Fruit fly (Drosophila melanogaster) whole organism, prepupa: ENCODE results near the gene Gbp3.

Experiments
- CG10631 ChIP-seq: fragments of 200-800 bp; sonication (Bioruptor generic); optimal IDR thresholded peaks from 2 replicates; lab custom pipeline; 2016; ENCODE audit warnings: missing biosample characterization, missing genetic modification characterization
- CG11762 ChIP-seq: fragments of 200-800 bp; sonication (Bioruptor generic); optimal IDR thresholded peaks from 3 replicates; lab custom pipeline; 2016; ENCODE audit warnings: missing biosample characterization, missing genetic modification characterization; ENCODE audit not compliant: insufficient read depth
- CG3919 ChIP-seq: fragments of 200-800 bp; sonication (Bioruptor generic); optimal IDR thresholded peaks from 3 replicates; lab custom pipeline; 2016; ENCODE audit warnings: missing biosample characterization, missing genetic modification characterization
- CG6163 ChIP-seq: fragments of 200-800 bp; sonication (Bioruptor generic); IDR thresholded peaks from 3 replicates; pipeline ENCODE4 v1.3.6; 2022; ENCODE audit warnings: missing biosample characterization, missing genetic modification characterization
- CG9139 ChIP-seq: fragments of 200-800 bp; sonication (Bioruptor generic); optimal IDR thresholded peaks from 3 replicates; lab custom pipeline; 2017; ENCODE audit warnings: missing biosample characterization, mild to moderate bottlenecking, missing genetic modification characterization
- Ets21C ChIP-seq: fragments of 200-800 bp; sonication (Bioruptor generic); optimal IDR thresholded peaks from 3 replicates; lab custom pipeline; 2016; ENCODE audit warnings: missing biosample characterization, missing genetic modification characterization
- Gug ChIP-seq: fragments of 200-800 bp; sonication (Bioruptor generic); IDR thresholded peaks from 2 replicates; pipeline ENCODE4 v1.3.6; 2022; ENCODE audit warnings: missing biosample characterization, missing genetic modification characterization
- OdsH ChIP-seq: fragments of 200-800 bp; sonication (Bioruptor generic); optimal IDR thresholded peaks from 3 replicates; lab custom pipeline; 2016; ENCODE audit warnings: missing biosample characterization, missing genetic modification characterization
- dac ChIP-seq: fragments of 200-800 bp; sonication (Bioruptor generic); optimal IDR thresholded peaks from 2 replicates; lab custom pipeline; 2017; ENCODE audit warnings: missing biosample characterization, mild to moderate bottlenecking, missing genetic modification characterization
- dsx ChIP-seq: fragments of 200-800 bp; optimal IDR thresholded peaks from 3 replicates; lab custom pipeline; 2019; ENCODE audit warnings: missing biosample characterization, mild to moderate bottlenecking, missing genetic modification characterization, moderate library complexity; ENCODE audit not compliant: poor library complexity, severe bottlenecking
- pdm3 ChIP-seq: fragments of 200-800 bp; sonication (Bioruptor generic); optimal IDR thresholded peaks from 3 replicates; lab custom pipeline; 2016; ENCODE audit warnings: missing biosample characterization, missing genetic modification characterization
- spab ChIP-seq: fragments of 200-800 bp; sonication (Bioruptor generic); optimal IDR thresholded peaks from 2 replicates; lab custom pipeline; 2017; ENCODE audit warnings: missing biosample characterization, mild to moderate bottlenecking, missing genetic modification characterization, missing genetic modification reagents
- topi ChIP-seq: fragments of 200-800 bp; sonication (Bioruptor generic); optimal IDR thresholded peaks from 3 replicates; lab custom pipeline; 2016; ENCODE audit warnings: missing biosample characterization, missing genetic modification characterization

dm6 chr3R:22965220-22965619 lies 11.8 kb upstream of the Gbp3 start:
- TF ChIP-seq dac (GFP tag; lab: Kevin White, UChicago) (no peak), dsx (no peak), CG11762 (GFP tag; lab: Kevin White, UChicago) (no peak), pdm3 (GFP tag; lab: Kevin White, UChicago) (no peak), OdsH (GFP tag; lab: Kevin White, UChicago) (no peak), CG10631 (GFP tag; lab: Kevin White, UChicago) (no peak), CG9139 (GFP tag; lab: Kevin White, UChicago) (no peak), spab (GFP tag; lab: Kevin White, UChicago) (no peak), CG3919 (no peak), CG6163 (GFP tag; lab: Robert Waterston, UW) (no peak), topi (GFP tag; lab: Kevin White, UChicago) (no peak), Gug (no peak), Ets21C (GFP tag; lab: Kevin White, UChicago) (no peak)
